Fruit fly (Drosophila melanogaster) whole organism: Measurements from ENCODE around the gene Prim2.

ENCODE experiments used
- CG8478 ChIP-seq: fragments of >200 bp; optimal IDR thresholded peaks from 2 replicates; lab custom pipeline; 2018; ENCODE audit warnings: inconsistent platforms
- psq ChIP-seq: fragments of >200 bp; optimal IDR thresholded peaks from 2 replicates; lab custom pipeline; 2017
- usp ChIP-seq: fragments of >200 bp; optimal IDR thresholded peaks from 2 replicates; lab custom pipeline; 2017; ENCODE audit warnings: missing biosample characterization, missing genetic modification characterization, mixed read lengths

DNA sequence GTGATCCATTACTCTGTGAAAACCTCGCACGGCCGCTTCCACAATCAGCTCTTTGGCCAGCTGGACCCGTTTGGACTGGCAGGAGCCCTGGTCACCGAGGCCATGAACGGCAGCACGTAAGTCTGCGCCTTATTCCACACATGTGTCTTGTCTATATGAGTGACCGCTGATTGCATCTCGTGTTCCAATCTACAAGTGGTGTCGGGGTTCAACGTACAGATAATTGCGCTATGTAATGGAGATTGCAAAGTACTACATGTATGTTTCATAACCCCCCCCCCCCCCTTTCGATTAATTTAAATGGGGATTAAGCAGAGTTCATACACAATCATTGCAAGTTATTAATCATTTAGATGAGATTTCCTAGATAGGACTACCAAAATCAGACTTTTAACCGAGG, 6.5 kb downstream of the Prim2 start:
- TF ChIP-seq psq (lab: Kevin White, UChicago) (no peak), usp (GFP tag; lab: Kevin White, UChicago) (no peak), CG8478 (no peak)
